Worm (Caenorhabditis elegans) whole organism, midembryonic: ENCODE results near the gene wee-1.3.

Source experiments
- T22C8.4 ChIP-seq: fragments of 200-800 bp; sonication (Bioruptor generic); IDR thresholded peaks from 2 replicates; pipeline ENCODE4 v1.3.6; 2022; ENCODE audit warnings: missing genetic modification characterization, missing compliant biosample characterization
- cog-1 ChIP-seq: sonication (generic microtip); optimal IDR thresholded peaks from 2 replicates; lab custom pipeline; 2016; ENCODE audit warnings: missing genetic modification characterization, missing compliant biosample characterization
- flt-1 ChIP-seq: fragments of 200-800 bp; sonication (Bioruptor generic); IDR thresholded peaks from 2 replicates; pipeline ENCODE4 v1.3.6; 2022; ENCODE audit warnings: missing genetic modification characterization, missing compliant biosample characterization
- klf-2 ChIP-seq: fragments of 200-800 bp; sonication (Bioruptor generic); conservative IDR thresholded peaks from 2 replicates; pipeline ENCODE4 v1.3.6; 2022; ENCODE audit warnings: missing genetic modification reagents, missing genetic modification characterization, missing compliant biosample characterization
- med-1 ChIP-seq: sonication (generic microtip); optimal IDR thresholded peaks from 2 replicates; lab custom pipeline; 2017; ENCODE audit warnings: missing genetic modification characterization, mild to moderate bottlenecking, missing compliant biosample characterization, antibody characterized with exemption, missing genetic modification reagents; ENCODE audit not compliant: insufficient read depth
- ref-1 ChIP-seq: fragments of 200-800 bp; sonication (Bioruptor generic); conservative IDR thresholded peaks from 2 replicates; pipeline ENCODE4 v1.3.6; 2022; ENCODE audit warnings: missing genetic modification reagents, missing genetic modification characterization, missing compliant biosample characterization
- tab-1 ChIP-seq: fragments of 200-800 bp; sonication (Bioruptor generic); IDR thresholded peaks from 2 replicates; pipeline ENCODE4 v1.3.6; 2022; ENCODE audit warnings: missing genetic modification characterization, missing compliant biosample characterization
- ztf-23 ChIP-seq: fragments of 200-800 bp; sonication (Bioruptor generic); IDR thresholded peaks from 2 replicates; pipeline ENCODE4 v1.3.6; 2022; ENCODE audit warnings: missing genetic modification reagents, missing genetic modification characterization, missing compliant biosample characterization
- ztf-29 ChIP-seq: fragments of 200-800 bp; sonication (Bioruptor generic); IDR thresholded peaks from 2 replicates; pipeline ENCODE4 v1.3.6; 2022; ENCODE audit warnings: missing genetic modification reagents, missing genetic modification characterization, missing compliant biosample characterization

DNA sequence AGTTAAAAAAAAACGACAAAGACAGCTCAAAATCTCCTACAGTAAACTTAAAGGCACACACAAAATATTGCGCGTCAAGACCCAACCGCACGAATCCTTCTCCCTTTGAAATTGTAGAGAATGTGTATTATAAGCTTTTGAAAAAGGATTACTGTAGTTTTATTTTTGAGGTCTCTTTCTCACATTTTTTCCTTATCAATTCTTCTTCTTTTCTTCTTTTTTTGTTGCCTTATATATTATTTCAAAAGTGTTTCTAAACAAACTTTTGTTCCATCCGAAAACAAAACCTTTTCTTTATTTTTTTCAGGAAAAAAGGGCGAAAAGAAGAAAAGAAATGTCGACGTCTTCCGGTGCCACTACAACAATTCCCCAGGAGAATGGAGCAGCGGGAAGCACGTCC is 35.8 kb downstream of the wee-1.3 start, which contains the start of gene ZK1320.13:
- TF ChIP-seq flt-1 (GFP tag; lab: Robert Waterston, UW), result no peak
- TF ChIP-seq ref-1 (GFP tag; lab: Robert Waterston, UW), result no peak
- no peak for TF ChIP-seq tab-1
- no peak for TF ChIP-seq T22C8.4 (GFP tag; lab: Robert Waterston, UW)
- TF ChIP-seq med-1 (GFP tag; lab: Kevin White, UChicago), result no peak
- TF ChIP-seq ztf-23 (GFP tag; lab: Robert Waterston, UW), result no peak
- TF ChIP-seq klf-2 (GFP tag; lab: Robert Waterston, UW), result no peak
- TF ChIP-seq ztf-29, result no peak
- no peak for TF ChIP-seq cog-1 (tag; lab: Kevin White, UChicago)
